Worm (Caenorhabditis elegans) whole organism, L4/young adult: Measurements from ENCODE around the gene M05D6.8.

Experiments used
- W03F9.2 ChIP-seq: fragments of 150-350 bp; optimal IDR thresholded peaks from 2 replicates; lab custom pipeline; 2014; ENCODE audit warnings: missing biosample characterization, missing genetic modification characterization
- him-1 ChIP-seq: sonication (generic microtip); optimal IDR thresholded peaks from 2 replicates; lab custom pipeline; 2016; ENCODE audit warnings: missing genotype, missing genetic modification reagents, missing genetic modification characterization, missing compliant biosample characterization

ce11 chrII:8466874-8467273 is 4.2 kb downstream of the M05D6.8 start, which contains the start of gene F22B5.10:
- TF ChIP-seq him-1 (no peak), W03F9.2 (tag; lab: Kevin White, UChicago) (no peak)
